Worm (Caenorhabditis elegans): ENCODE data around the gene ttll-15.

DNA sequence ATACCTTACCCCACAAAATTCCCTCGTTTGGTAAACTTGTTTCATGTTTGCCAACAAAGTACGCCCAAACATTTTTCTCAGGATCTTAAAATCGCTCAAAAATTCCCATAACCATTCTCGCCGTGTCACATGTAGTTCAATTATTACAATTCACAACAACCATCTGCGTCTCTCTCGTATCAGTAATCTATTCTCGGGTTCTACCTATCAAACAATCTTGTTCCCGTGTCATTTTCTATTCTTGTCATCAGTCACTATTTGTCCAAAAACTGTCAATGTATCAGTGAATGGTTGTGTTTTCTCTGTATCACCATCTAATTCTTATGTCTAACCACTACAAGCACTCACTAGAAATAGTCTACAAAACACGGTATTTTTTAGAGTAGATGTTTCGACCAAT, 12.8 kb downstream of the ttll-15 start:
- TF ChIP-seq ceh-30 (tag; optimal IDR thresholded peaks at IDR 0.05) (no peak), pqm-1 (tag; optimal IDR thresholded peaks at IDR 0.05) (no peak), pha-4 (tag; optimal IDR thresholded peaks at IDR 0.05) (no peak), ama-1 (optimal IDR thresholded peaks at IDR 0.05) (no peak), ceh-2 (tag; optimal IDR thresholded peaks at IDR 0.05) (no peak), F13H6.1 (tag; optimal IDR thresholded peaks at IDR 0.05) (no peak), dmd-4 (tag; optimal IDR thresholded peaks at IDR 0.05; ENCODE audit: borderline replicate concordance) (no peak), sdc-2 (tag; optimal IDR thresholded peaks at IDR 0.05) (no peak), unc-42 (tag; optimal IDR thresholded peaks at IDR 0.05) (no peak), pax-1 (tag; optimal IDR thresholded peaks at IDR 0.05) (no peak), ztf-16 (tag; optimal IDR thresholded peaks at IDR 0.05) (no peak), tbx-2 (tag; optimal IDR thresholded peaks at IDR 0.05) (no peak)
